Worm (Caenorhabditis elegans) whole organism, young adult: ENCODE measurements around the gene C01G12.3.
"Not testable (repeated sequence)": the region's sequence is repeated elsewhere in the genome, so short reads cannot be mapped to it uniquely, and the experiment has no call there.

Experiments
- D2030.7 ChIP-seq: fragments of 200-800 bp; sonication (Bioruptor generic); IDR thresholded peaks from 2 replicates; pipeline ENCODE4 v1.3.6; 2022; ENCODE audit warnings: missing genetic modification reagents, missing genetic modification characterization, missing compliant biosample characterization
- F49E8.2 ChIP-seq: sonication (generic microtip); optimal IDR thresholded peaks from 3 replicates; lab custom pipeline; 2017; ENCODE audit warnings: missing genetic modification characterization, mild to moderate bottlenecking, missing compliant biosample characterization, antibody characterized with exemption, moderate library complexity; ENCODE audit not compliant: insufficient read depth
- chd-7 ChIP-seq: sonication (generic microtip); optimal IDR thresholded peaks from 2 replicates; lab custom pipeline; 2016; ENCODE audit warnings: mild to moderate bottlenecking, missing genetic modification characterization, moderate library complexity, missing compliant biosample characterization
- hmg-1.2 ChIP-seq: fragments of 200-800 bp; sonication (Bioruptor generic); IDR thresholded peaks from 2 replicates; pipeline ENCODE4 v1.3.6; 2022; ENCODE audit warnings: missing genetic modification reagents, missing genetic modification characterization, missing compliant biosample characterization
- nhr-90 ChIP-seq: sonication (generic microtip); optimal IDR thresholded peaks from 2 replicates; lab custom pipeline; 2016; ENCODE audit warnings: missing genotype, mild to moderate bottlenecking, missing genetic modification characterization, missing compliant biosample characterization
- snpc-4 ChIP-seq, 5 experiments: fragments of 150-350 bp in 1 of 5; sonication (generic microtip) in 4 of 5; optimal IDR thresholded peaks; 2 replicates each; lab custom pipeline; 2014 to 2018; ENCODE audit warnings: missing genetic modification characterization in 5 of 5, missing biosample characterization in 3 of 5, antibody characterized with exemption in 2 of 5, mild to moderate bottlenecking in 2 of 5, missing compliant biosample characterization in 2 of 5, missing genotype in 2 of 5, moderate library complexity in 2 of 5, missing genetic modification reagents in 1 of 5

DNA sequence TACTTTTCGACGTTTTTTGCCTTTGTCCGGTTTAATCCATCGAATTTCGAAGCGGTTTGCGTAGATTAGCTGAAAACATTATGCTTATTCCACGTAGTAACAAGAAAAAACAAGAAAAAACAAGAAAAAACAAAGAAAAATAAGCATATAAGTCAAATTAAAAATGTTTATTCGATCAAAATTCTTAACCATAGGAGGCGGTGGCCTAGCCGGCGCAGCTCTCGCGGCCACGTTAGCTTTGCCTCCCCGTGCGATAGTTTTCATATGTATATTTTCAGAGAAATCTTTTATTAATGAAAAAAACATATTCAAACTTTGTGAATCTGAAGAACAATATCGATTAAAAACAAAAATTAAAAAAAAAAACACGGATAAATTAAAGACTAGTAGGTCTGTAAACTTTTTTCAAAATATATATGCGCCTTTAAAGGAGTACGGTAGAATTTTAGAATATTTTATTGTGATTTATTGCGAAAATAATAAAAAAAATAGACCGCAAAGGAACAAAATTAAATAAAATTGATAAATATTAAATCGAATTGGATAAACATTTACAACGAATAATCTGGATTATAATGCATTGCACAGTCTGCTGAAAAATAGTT, 18.2 kb downstream of the C01G12.3 start:
- peak; percentile 43; the same call in 1 of the 2 replicates for TF ChIP-seq D2030.7 (GFP tag; lab: Robert Waterston, UW)
- peak; percentile 97 for TF ChIP-seq hmg-1.2 (GFP tag; lab: Robert Waterston, UW)
- TF ChIP-seq F49E8.2 (tag; lab: Kevin White, UChicago); snpc-4 (GFP tag; optimal IDR thresholded peaks at IDR 0.05; lab: Kevin White, UChicago); snpc-4 (tag; optimal IDR thresholded peaks at IDR 0.05; lab: Kevin White, UChicago); chd-7; nhr-90 (tag; lab: Kevin White, UChicago): not testable (repeated sequence)
